Worm (Caenorhabditis elegans) whole organism, L4 larva: ENCODE data around the gene srh-209.

Experiments
- F26F4.8 ChIP-seq: fragments of 200-800 bp; sonication (Bioruptor generic); conservative IDR thresholded peaks from 2 replicates; pipeline ENCODE4 v1.3.6; 2022; ENCODE audit warnings: missing genetic modification characterization, missing compliant biosample characterization
- F44E2.7 ChIP-seq: fragments of 200-800 bp; sonication (Bioruptor generic); IDR thresholded peaks from 2 replicates; pipeline ENCODE4 v2.1.2; 2022; ENCODE audit warnings: missing genetic modification characterization, missing compliant biosample characterization
- F49E8.2 ChIP-seq: sonication (generic microtip); optimal IDR thresholded peaks from 2 replicates; lab custom pipeline; 2016; ENCODE audit warnings: missing compliant biosample characterization, mild to moderate bottlenecking, missing genetic modification characterization, borderline replicate concordance
- T26A8.4 ChIP-seq: fragments of 200-800 bp; sonication (Bioruptor generic); IDR thresholded peaks from 2 replicates; pipeline ENCODE4 v1.3.6; 2022; ENCODE audit warnings: missing genetic modification characterization, missing compliant biosample characterization
- Y105C5A.15 ChIP-seq: fragments of 200-800 bp; sonication (Bioruptor generic); IDR thresholded peaks from 2 replicates; pipeline ENCODE4 v1.3.6; 2022; ENCODE audit warnings: missing genetic modification characterization, missing compliant biosample characterization
- ZK337.2 ChIP-seq: fragments of 200-800 bp; sonication (Bioruptor generic); IDR thresholded peaks from 2 replicates; pipeline ENCODE4 v1.3.6; 2022; ENCODE audit warnings: missing genetic modification reagents, missing genetic modification characterization, missing compliant biosample characterization
- ceh-20 ChIP-seq: fragments of 200-800 bp; sonication (Bioruptor generic); IDR thresholded peaks from 2 replicates; pipeline ENCODE4 v1.3.6; 2022; ENCODE audit warnings: missing genetic modification reagents, missing genetic modification characterization, missing compliant biosample characterization
- ceh-32 ChIP-seq: sonication (generic microtip); optimal IDR thresholded peaks from 2 replicates; lab custom pipeline; 2016; ENCODE audit warnings: mild to moderate bottlenecking, missing genetic modification characterization, missing compliant biosample characterization; ENCODE audit not compliant: poor library complexity
- cey-2 ChIP-seq: sonication (generic microtip); optimal IDR thresholded peaks from 3 replicates; lab custom pipeline; 2017; ENCODE audit warnings: missing genetic modification characterization, mild to moderate bottlenecking, missing compliant biosample characterization, antibody characterized with exemption, borderline replicate concordance; ENCODE audit not compliant: insufficient read depth
- daf-16 ChIP-seq, 3 experiments: sonication (generic microtip); optimal IDR thresholded peaks; 2 replicates each; lab custom pipeline; 2016 to 2017; ENCODE audit warnings: missing genetic modification characterization in 3 of 3, missing genetic modification reagents in 3 of 3, mild to moderate bottlenecking in 2 of 3, missing compliant biosample characterization in 2 of 3, missing biosample characterization in 1 of 3, moderate library complexity in 1 of 3
- dmd-6 ChIP-seq: fragments of 200-800 bp; sonication (Bioruptor generic); IDR thresholded peaks from 2 replicates; pipeline ENCODE4 v1.3.6; 2022; ENCODE audit warnings: missing genetic modification reagents, missing genetic modification characterization, missing compliant biosample characterization
- dmd-8 ChIP-seq: fragments of 200-800 bp; sonication (Bioruptor generic); IDR thresholded peaks from 2 replicates; pipeline ENCODE4 v1.3.6; 2022; ENCODE audit warnings: missing genetic modification characterization, missing compliant biosample characterization
- duxl-1 ChIP-seq: sonication (generic microtip); optimal IDR thresholded peaks from 2 replicates; lab custom pipeline; 2016; ENCODE audit warnings: mild to moderate bottlenecking, missing genetic modification characterization, moderate library complexity, missing compliant biosample characterization; ENCODE audit not compliant: poor library complexity
- dve-1 ChIP-seq: sonication (generic microtip); optimal IDR thresholded peaks from 2 replicates; lab custom pipeline; 2017; ENCODE audit warnings: antibody characterized with exemption, mild to moderate bottlenecking, missing genetic modification characterization, missing compliant biosample characterization; ENCODE audit not compliant: insufficient read depth
- egl-43 ChIP-seq: fragments of 200-800 bp; sonication (Bioruptor generic); IDR thresholded peaks from 2 replicates; pipeline ENCODE4 v1.3.6; 2022; ENCODE audit warnings: missing genetic modification reagents, missing genetic modification characterization, missing compliant biosample characterization
- hif-1 ChIP-seq, 2 experiments: sonication (generic microtip); optimal IDR thresholded peaks; 2 replicates each; lab custom pipeline; 2016 to 2017; ENCODE audit warnings: missing compliant biosample characterization in 2 of 2, missing genetic modification characterization in 2 of 2, missing genetic modification reagents in 2 of 2, missing genotype in 2 of 2, mild to moderate bottlenecking in 1 of 2
- hlh-11 ChIP-seq: fragments of 200-800 bp; sonication (Bioruptor generic); optimal IDR thresholded peaks from 2 replicates; lab custom pipeline; 2018; ENCODE audit warnings: mild to moderate bottlenecking, missing genetic modification characterization, missing compliant biosample characterization
- lim-7 ChIP-seq: fragments of 200-800 bp; sonication (Bioruptor generic); IDR thresholded peaks from 2 replicates; pipeline ENCODE4 v1.3.6; 2022; ENCODE audit warnings: missing genetic modification characterization, missing compliant biosample characterization
- lin-1 ChIP-seq: fragments of 200-800 bp; sonication (Bioruptor generic); IDR thresholded peaks from 2 replicates; pipeline ENCODE4 v1.3.6; 2022; ENCODE audit warnings: missing genetic modification reagents, missing genetic modification characterization, missing compliant biosample characterization
- lin-38 ChIP-seq: fragments of 200-800 bp; sonication (Bioruptor generic); IDR thresholded peaks from 2 replicates; pipeline ENCODE4 v1.3.6; 2022; ENCODE audit warnings: missing genetic modification reagents, missing genetic modification characterization, missing compliant biosample characterization
- madf-5 ChIP-seq, 2 experiments: fragments of 200-800 bp; sonication (Bioruptor generic); IDR thresholded peaks; 2 replicates each; pipeline ENCODE4 v1.3.6; 2022; ENCODE audit warnings: missing compliant biosample characterization in 2 of 2, missing genetic modification characterization in 2 of 2
- mes-2 ChIP-seq: sonication (generic microtip); optimal IDR thresholded peaks from 2 replicates; lab custom pipeline; 2016; ENCODE audit warnings: missing genotype, mild to moderate bottlenecking, missing genetic modification characterization, missing compliant biosample characterization; ENCODE audit not compliant: poor library complexity, severe bottlenecking
- nhr-10 ChIP-seq: fragments of 150-350 bp; optimal IDR thresholded peaks from 2 replicates; lab custom pipeline; 2014; ENCODE audit warnings: missing biosample characterization, missing genetic modification characterization
- nhr-111 ChIP-seq: fragments of 200-800 bp; sonication (Bioruptor generic); optimal IDR thresholded peaks from 2 replicates; lab custom pipeline; 2018; ENCODE audit warnings: mild to moderate bottlenecking, missing genetic modification characterization, missing compliant biosample characterization
- nhr-237 ChIP-seq: sonication (generic microtip); optimal IDR thresholded peaks from 2 replicates; lab custom pipeline; 2017; ENCODE audit warnings: missing biosample characterization, missing genetic modification characterization
- nhr-28 ChIP-seq: fragments of 150-350 bp; optimal IDR thresholded peaks from 2 replicates; lab custom pipeline; 2014; ENCODE audit warnings: missing biosample characterization, missing genetic modification characterization
- php-3 ChIP-seq: fragments of 200-800 bp; sonication (Bioruptor generic); IDR thresholded peaks from 2 replicates; pipeline ENCODE4 v1.3.6; 2022; ENCODE audit warnings: missing genetic modification reagents, missing genetic modification characterization, missing compliant biosample characterization
- rbr-2 ChIP-seq: sonication (generic microtip); optimal IDR thresholded peaks from 2 replicates; lab custom pipeline; 2016; ENCODE audit warnings: missing genotype, missing genetic modification characterization, missing compliant biosample characterization
- saeg-2 ChIP-seq: fragments of 200-800 bp; sonication (Bioruptor generic); IDR thresholded peaks from 2 replicates; pipeline ENCODE4 v1.3.6; 2022; ENCODE audit warnings: missing genetic modification reagents, missing genetic modification characterization, missing compliant biosample characterization
- snpc-1.2 ChIP-seq: fragments of 200-800 bp; sonication (Bioruptor generic); IDR thresholded peaks from 2 replicates; pipeline ENCODE4 v1.3.6; 2022; ENCODE audit warnings: missing genetic modification reagents, missing genetic modification characterization, missing compliant biosample characterization
- spr-3 ChIP-seq: fragments of 200-800 bp; sonication (Bioruptor generic); optimal IDR thresholded peaks from 2 replicates; lab custom pipeline; 2018; ENCODE audit warnings: mild to moderate bottlenecking, missing genetic modification characterization, missing compliant biosample characterization
- tra-1 ChIP-seq: fragments of 200-800 bp; sonication (Bioruptor generic); IDR thresholded peaks from 2 replicates; pipeline ENCODE4 v1.3.6; 2022; ENCODE audit warnings: missing genetic modification reagents, missing genetic modification characterization, missing compliant biosample characterization
- unc-130 ChIP-seq: sonication (generic microtip); optimal IDR thresholded peaks from 2 replicates; lab custom pipeline; 2016; ENCODE audit warnings: missing genetic modification reagents, missing genetic modification characterization, missing compliant biosample characterization
- unc-39 ChIP-seq: sonication (generic microtip); optimal IDR thresholded peaks from 2 replicates; lab custom pipeline; 2017; ENCODE audit warnings: missing biosample characterization, missing genetic modification characterization
- vab-7 ChIP-seq: fragments of 200-800 bp; sonication (Bioruptor generic); IDR thresholded peaks from 2 replicates; pipeline ENCODE4 v1.3.6; 2022; ENCODE audit warnings: missing genetic modification reagents, missing genetic modification characterization, missing compliant biosample characterization
- zag-1 ChIP-seq: fragments of 150-350 bp; optimal IDR thresholded peaks from 2 replicates; lab custom pipeline; 2014; ENCODE audit warnings: missing biosample characterization, missing genetic modification characterization
- zfp-2 ChIP-seq: sonication (generic microtip); optimal IDR thresholded peaks from 2 replicates; lab custom pipeline; 2016; ENCODE audit warnings: mild to moderate bottlenecking, missing genetic modification characterization, missing compliant biosample characterization
- zfp-3 ChIP-seq: fragments of 200-800 bp; sonication (Bioruptor generic); conservative IDR thresholded peaks from 2 replicates; pipeline ENCODE4 v1.3.6; 2022; ENCODE audit warnings: missing genetic modification reagents, missing genetic modification characterization, missing compliant biosample characterization

Gene srh-209

DNA sequence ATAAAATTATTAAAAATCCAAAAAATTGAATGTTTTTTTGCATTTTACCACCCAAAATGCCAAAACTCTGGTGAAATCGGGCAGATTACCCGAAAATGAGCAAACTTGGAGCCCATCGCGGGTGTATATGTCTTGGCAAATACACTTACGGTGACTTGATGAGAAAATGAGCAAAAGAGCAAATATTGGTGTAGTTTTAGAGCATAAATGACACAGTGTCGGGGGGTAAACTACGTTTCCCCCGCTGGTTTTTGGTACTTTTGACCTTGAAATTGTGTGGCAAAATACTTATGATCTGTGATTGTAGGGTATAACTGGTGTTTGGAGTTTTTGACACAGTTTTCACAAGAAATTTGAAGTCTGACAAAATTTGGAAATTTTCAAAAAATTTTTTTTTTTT lies 8.2 kb upstream of the srh-209 start, which contains the start of gene ZK262.2:
Gene ZK262.2 (minus strand): TSS at position 101 of the 400 bp plus-strand sequence.
- TF ChIP-seq snpc-1.2 (GFP tag; lab: Robert Waterston, UW) (no peak), saeg-2 (GFP tag; lab: Robert Waterston, UW) (no peak), hif-1 (tag; optimal IDR thresholded peaks at IDR 0.05; lab: Kevin White, UChicago) (no peak), ceh-32 (tag; lab: Kevin White, UChicago) (no peak), nhr-28 (tag; lab: Kevin White, UChicago) (peak; percentile 9)
- TF ChIP-seq, all 104 proteins: peak for 1

DNA sequence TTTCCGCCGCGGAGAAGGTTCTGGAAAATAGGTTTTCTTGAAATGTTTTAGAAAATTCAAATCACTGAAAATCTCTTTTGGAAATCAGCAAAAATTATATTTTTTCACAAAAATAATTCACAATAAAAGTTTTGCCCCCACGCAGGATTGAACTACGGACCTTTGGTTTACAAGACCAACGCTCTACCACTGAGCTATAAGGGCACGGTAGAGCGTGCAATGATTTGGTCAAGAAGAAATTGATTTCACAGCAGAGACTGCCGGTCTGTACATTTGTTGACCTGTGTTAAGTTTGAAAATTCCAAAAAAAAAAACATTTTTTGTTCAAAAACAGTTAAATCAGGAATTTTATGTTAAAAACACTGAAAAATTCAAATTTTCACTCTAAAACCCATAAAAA lies 7.7 kb upstream of the srh-209 start:
- TF ChIP-seq dmd-8 (GFP tag; lab: Robert Waterston, UW) (no peak), lim-7 (GFP tag; lab: Robert Waterston, UW) (peak; percentile 79), nhr-111 (no peak), cey-2 (tag; lab: Kevin White, UChicago) (no peak), hlh-11 (peak; percentile 0), egl-43 (peak; percentile 73), nhr-10 (tag; lab: Kevin White, UChicago) (no peak), mes-2 (tag; lab: Kevin White, UChicago) (no peak), daf-16 (GFP tag; optimal IDR thresholded peaks at IDR 0.05; lab: Kevin White, UChicago) (peak in 1 of 2 experiments; percentile 44), daf-16 (tag; optimal IDR thresholded peaks at IDR 0.05; lab: Kevin White, UChicago) (peak; percentile 54), lin-38 (GFP tag; lab: Robert Waterston, UW) (no peak), snpc-1.2 (GFP tag; lab: Robert Waterston, UW) (peak; percentile 70), ZK337.2 (GFP tag; lab: Robert Waterston, UW) (0 out of 2 replicates have a peak, but pooled peaks have one; percentile 23), rbr-2 (tag; lab: Kevin White, UChicago) (no peak), dve-1 (tag; lab: Kevin White, UChicago) (no peak), madf-5 (GFP tag; IDR thresholded peaks at IDR 0.05; lab: Robert Waterston, UW) (peak in 1 of 2 experiments; percentile 57; a peak in 1 of 4 replicates), ceh-20 (GFP tag; lab: Robert Waterston, UW) (0 out of 2 replicates have a peak, but pooled peaks have one; percentile 40), F49E8.2 (peak; percentile 10), nhr-237 (tag; lab: Kevin White, UChicago) (no peak), duxl-1 (peak; percentile 80), Y105C5A.15 (peak; percentile 41; the same call in 1 of the 2 replicates), lin-1 (0 out of 2 replicates have a peak, but pooled peaks have one; percentile 50), tra-1 (0 out of 2 replicates have a peak, but pooled peaks have one; percentile 26), vab-7 (peak; percentile 65; the same call in 1 of the 2 replicates), dmd-6 (GFP tag; lab: Robert Waterston, UW) (peak; percentile 36; the same call in 1 of the 2 replicates), F26F4.8 (GFP tag; lab: Robert Waterston, UW) (peak; percentile 59; the same call in 1 of the 2 replicates), T26A8.4 (GFP tag; lab: Robert Waterston, UW) (no peak), php-3 (peak; percentile 20; the same call in 1 of the 2 replicates), unc-130 (GFP tag; lab: Kevin White, UChicago) (peak; percentile 38), unc-39 (tag; lab: Kevin White, UChicago) (no peak), zfp-2 (tag; lab: Kevin White, UChicago) (no peak)

DNA sequence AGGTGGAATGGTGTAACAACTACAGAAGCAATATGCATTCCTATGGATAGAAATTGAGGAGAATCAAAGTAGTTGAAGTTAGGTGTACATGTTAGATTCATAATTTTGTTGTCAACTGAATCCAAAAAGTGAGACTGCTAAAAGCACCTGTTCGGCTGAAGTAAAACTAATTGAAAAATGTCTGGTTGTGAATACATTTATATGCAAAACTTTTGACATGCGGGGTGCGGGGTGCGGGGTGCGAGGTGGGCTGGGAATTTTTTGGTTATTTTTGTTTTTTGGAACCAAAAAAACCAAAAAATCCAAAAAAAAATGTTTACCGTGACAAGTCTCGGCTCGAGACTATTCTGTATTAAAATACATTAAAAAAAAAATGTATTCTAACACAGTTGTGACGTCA lies 5.5 kb upstream of the srh-209 start, which contains the start of gene srh-207:
Gene srh-207 (minus strand): TSS at position 101 of the 400 bp plus-strand sequence.
- TF ChIP-seq zfp-3 (GFP tag; lab: Robert Waterston, UW) (no peak), F26F4.8 (GFP tag; lab: Robert Waterston, UW) (no peak), spr-3 (GFP tag; lab: Kevin White, UChicago) (no peak), zag-1 (tag; lab: Kevin White, UChicago) (no peak), lin-38 (GFP tag; lab: Robert Waterston, UW) (no peak), F44E2.7 (no peak)
